Worm (Caenorhabditis elegans): ENCODE results near the gene somi-1.

somi-1 gene

ce11 chrV:13402524-13402923 lies 11.3 kb upstream of the somi-1 start (continued):
- TF ChIP-seq sup-37 (GFP tag; optimal IDR thresholded peaks at IDR 0.05) (no peak), C34B4.2 (tag; optimal IDR thresholded peaks at IDR 0.05) (no peak), lin-39 (tag; optimal IDR thresholded peaks at IDR 0.05) (peak; percentile 64), elt-2 (tag; optimal IDR thresholded peaks at IDR 0.05) (no peak), zip-4 (GFP tag; optimal IDR thresholded peaks at IDR 0.05) (no peak), aha-1 (tag; optimal IDR thresholded peaks at IDR 0.05) (no peak), mdl-1 (tag; optimal IDR thresholded peaks at IDR 0.05) (peak in 1 of 2 experiments; percentile 19), xbp-1 (tag; optimal IDR thresholded peaks at IDR 0.05) (no peak), nhr-90 (tag; optimal IDR thresholded peaks at IDR 0.05; ENCODE audit: poor library complexity) (no peak), dpl-1 (GFP tag; optimal IDR thresholded peaks at IDR 0.05) (peak in 1 of 3 experiments; percentile 13), ceh-82 (tag; optimal IDR thresholded peaks at IDR 0.05) (no peak), fkh-10 (GFP tag; optimal IDR thresholded peaks at IDR 0.05) (no peak), egl-13 (tag; optimal IDR thresholded peaks at IDR 0.05) (no peak), efl-3 (GFP tag; optimal IDR thresholded peaks at IDR 0.05) (no peak), nhr-12 (tag; optimal IDR thresholded peaks at IDR 0.05) (no peak), ceh-88 (GFP tag; IDR thresholded peaks at IDR 0.05) (no peak), grh-1 (GFP tag; IDR thresholded peaks at IDR 0.05) (no peak), ces-1 (GFP tag; optimal IDR thresholded peaks at IDR 0.05) (no peak), ztf-11 (tag; optimal IDR thresholded peaks at IDR 0.05) (no peak), sox-4 (tag; optimal IDR thresholded peaks at IDR 0.05) (no peak), ama-1 (optimal IDR thresholded peaks at IDR 0.05) (no peak), ceh-90 (tag; optimal IDR thresholded peaks at IDR 0.05) (no peak), lin-35 (GFP tag; optimal IDR thresholded peaks at IDR 0.05) (peak in 1 of 2 experiments; percentile 3), tbx-2 (tag; optimal IDR thresholded peaks at IDR 0.05) (no peak), lin-15B (tag; optimal IDR thresholded peaks at IDR 0.05) (no peak), nhr-71 (tag; optimal IDR thresholded peaks at IDR 0.05) (peak; percentile 63), unc-62 (GFP tag; optimal IDR thresholded peaks at IDR 0.05) (no peak), unc-30 (tag; optimal IDR thresholded peaks at IDR 0.05) (no peak), pax-3 (tag; optimal IDR thresholded peaks at IDR 0.05) (no peak), nhr-76 (tag; optimal IDR thresholded peaks at IDR 0.05) (no peak), C16A3.4 (tag; optimal IDR thresholded peaks at IDR 0.05) (no peak), nhr-237 (tag; optimal IDR thresholded peaks at IDR 0.05) (no peak), blmp-1 (tag; optimal IDR thresholded peaks at IDR 0.05) (peak; percentile 58), vab-15 (tag; optimal IDR thresholded peaks at IDR 0.05) (no peak), nhr-19 (GFP tag; conservative IDR thresholded peaks at IDR 0.05) (0 out of 2 replicates have a peak, but pooled peaks have one; percentile 23), lir-3 (tag; optimal IDR thresholded peaks at IDR 0.05; ENCODE audit: poor library complexity) (no peak), zag-1 (tag; optimal IDR thresholded peaks at IDR 0.05) (no peak), elt-3 (tag; optimal IDR thresholded peaks at IDR 0.05) (no peak), fos-1 (tag; optimal IDR thresholded peaks at IDR 0.05) (no peak), nhr-20 (tag; optimal IDR thresholded peaks at IDR 0.05) (peak; percentile 19), sptf-1 (tag; optimal IDR thresholded peaks at IDR 0.05) (no peak), alr-1 (tag; optimal IDR thresholded peaks at IDR 0.05; ENCODE audit: borderline replicate concordance) (no peak), dsc-1 (tag; optimal IDR thresholded peaks at IDR 0.05) (peak; percentile 56), swsn-7 (tag; optimal IDR thresholded peaks at IDR 0.05) (no peak), nhr-11 (tag; optimal IDR thresholded peaks at IDR 0.05) (no peak), nhr-28 (tag; optimal IDR thresholded peaks at IDR 0.05) (no peak), nhr-84 (tag; optimal IDR thresholded peaks at IDR 0.05) (no peak), fkh-4 (tag; optimal IDR thresholded peaks at IDR 0.05; ENCODE audit: borderline replicate concordance) (no peak), nhr-47 (tag; optimal IDR thresholded peaks at IDR 0.05) (no peak), pqm-1 (tag; optimal IDR thresholded peaks at IDR 0.05) (no peak), snu-23 (GFP tag; optimal IDR thresholded peaks at IDR 0.05) (peak; percentile 38), mab-9 (GFP tag; IDR thresholded peaks at IDR 0.05) (no peak), ceh-8 (GFP tag; optimal IDR thresholded peaks at IDR 0.05) (no peak), fkh-8 (tag; optimal IDR thresholded peaks at IDR 0.05) (no peak)

Data from whole organism, L1 larva.